Worm (Caenorhabditis elegans): ENCODE data around the gene kbp-4.

ce11 chrIII:1037173-1037572, 43.5 kb upstream of the kbp-4 start, which contains the start of the genes chin-1 and BE0003N10.1:
- TF ChIP-seq flt-1 (GFP tag; IDR thresholded peaks at IDR 0.05) (no peak), tab-1 (GFP tag; IDR thresholded peaks at IDR 0.05) (no peak), ztf-29 (GFP tag; IDR thresholded peaks at IDR 0.05) (no peak)

Data from whole organism, midembryonic.